Fruit fly (Drosophila melanogaster): Measurements from ENCODE around the gene GCC185.

The GCC185 gene

dm6 chr3R:11977336-11977678 lies 33.3 kb upstream of the GCC185 start (continued):
- TF ChIP-seq sc (optimal IDR thresholded peaks at IDR 0.05) (no peak), sc (GFP tag; optimal IDR thresholded peaks at IDR 0.05) (no peak), ap (GFP tag; IDR thresholded peaks at IDR 0.05) (no peak), dan (GFP tag; IDR thresholded peaks at IDR 0.05) (no peak), D19B (GFP tag; optimal IDR thresholded peaks at IDR 0.05) (peak; percentile 58), CG8478 (optimal IDR thresholded peaks at IDR 0.05) (no peak), jigr1 (GFP tag; IDR thresholded peaks at IDR 0.05) (no peak), gsb-n (tag; optimal IDR thresholded peaks at IDR 0.05) (peak; percentile 41), Sox102F (GFP tag; optimal IDR thresholded peaks at IDR 0.05) (peak; percentile 29), CG4707 (GFP tag; optimal IDR thresholded peaks at IDR 0.05) (no peak), CG4282 (GFP tag; optimal IDR thresholded peaks at IDR 0.05) (no peak)

- peak; percentile 68 for TF ChIP-seq exex (tag; optimal IDR thresholded peaks at IDR 0.05)
- no peak for TF ChIP-seq CG10366 (GFP tag; IDR thresholded peaks at IDR 0.05)
These were observed 32.3 kb upstream of the GCC185 start for dm6 chr3R:11978278-11978677.

DNA sequence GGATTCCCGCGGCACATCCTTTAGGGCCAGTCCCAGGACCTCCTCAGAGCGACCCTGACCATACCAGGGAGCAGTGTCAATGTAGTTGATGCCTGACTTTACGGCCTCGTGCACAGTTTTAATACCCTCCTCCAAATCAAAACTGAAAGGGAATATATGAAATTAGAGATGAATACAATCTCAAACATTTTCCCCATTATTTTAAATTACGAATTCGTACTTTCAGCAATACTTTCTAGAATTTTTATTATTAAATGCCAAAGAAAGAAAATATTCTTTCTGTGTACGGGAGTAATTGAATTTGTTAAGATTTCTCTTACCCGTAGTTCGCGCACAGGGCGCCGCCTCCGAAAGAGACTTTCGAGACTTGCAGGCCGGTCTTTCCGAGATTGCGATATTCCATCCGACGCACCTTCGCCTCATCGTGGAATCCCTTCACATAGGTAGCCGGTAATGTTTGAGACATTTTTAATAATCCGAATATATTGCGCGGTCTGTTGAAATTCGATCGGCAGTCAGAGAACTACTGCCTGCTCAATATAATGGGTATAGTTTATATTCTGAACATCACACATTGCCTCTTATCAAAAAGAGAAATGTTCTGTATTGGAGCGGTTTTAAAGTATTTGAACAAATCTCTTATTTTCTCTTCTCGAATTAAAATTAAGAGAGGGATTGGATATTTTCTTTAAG lies 30.5 kb upstream of the GCC185 start, which contains the start of gene CG18547:
TSS of gene CG18547 (minus strand) at position 512 of the 693 bp plus-strand sequence.
- TF ChIP-seq gt (GFP tag; IDR thresholded peaks at IDR 0.05) (no peak), CG10366 (GFP tag; IDR thresholded peaks at IDR 0.05) (no peak), z (GFP tag; IDR thresholded peaks at IDR 0.05) (0 out of 3 replicates have a peak, but pooled peaks have one; percentile 36), CG12769 (tag; optimal IDR thresholded peaks at IDR 0.05) (no peak), CG10274 (GFP tag; optimal IDR thresholded peaks at IDR 0.05) (peak; percentile 29), bsh (GFP tag; optimal IDR thresholded peaks at IDR 0.05) (peak in 1 of 2 experiments; percentile 8), chinmo (GFP tag; IDR thresholded peaks at IDR 0.05; ENCODE audit: partially characterized antibody) (0 out of 4 replicates have a peak, but pooled peaks have one; percentile 53), unc-4 (GFP tag; IDR thresholded peaks at IDR 0.05; ENCODE audit: partially characterized antibody) (no peak), Meics (GFP tag; optimal IDR thresholded peaks at IDR 0.05) (no peak), pfk (GFP tag; optimal IDR thresholded peaks at IDR 0.05) (no peak), CG6689 (GFP tag; IDR thresholded peaks at IDR 0.05) (no peak), da (GFP tag; optimal IDR thresholded peaks at IDR 0.05) (no peak), CG3163 (GFP tag; optimal IDR thresholded peaks at IDR 0.05) (peak; percentile 92), lilli (GFP tag; optimal IDR thresholded peaks at IDR 0.05) (peak; percentile 0), exex (tag; optimal IDR thresholded peaks at IDR 0.05) (peak; percentile 34), CG18476 (GFP tag; optimal IDR thresholded peaks at IDR 0.05) (no peak), lab (GFP tag; optimal IDR thresholded peaks at IDR 0.05) (peak; percentile 2), sens (GFP tag) (peak; percentile 76), tna (GFP tag; IDR thresholded peaks at IDR 0.05; ENCODE audit: partially characterized antibody) (no peak), CG4360 (GFP tag; IDR thresholded peaks at IDR 0.05) (no peak), crol (GFP tag; IDR thresholded peaks at IDR 0.05) (no peak), CG17568 (GFP tag; optimal IDR thresholded peaks at IDR 0.05) (no peak), Trl (optimal IDR thresholded peaks at IDR 0.05) (peak; percentile 61 to 74), Trl (GFP tag; optimal IDR thresholded peaks at IDR 0.05) (no peak), CG2120 (GFP tag; optimal IDR thresholded peaks at IDR 0.05) (peak; percentile 0), nom (GFP tag; optimal IDR thresholded peaks at IDR 0.05) (peak; percentile 37), Jarid2 (GFP tag; optimal IDR thresholded peaks at IDR 0.05) (peak; percentile 66), unpg (GFP tag; optimal IDR thresholded peaks at IDR 0.05) (no peak), CG14014 (GFP tag; IDR thresholded peaks at IDR 0.05) (no peak), grn (GFP tag; optimal IDR thresholded peaks at IDR 0.05) (no peak), Drgx (GFP tag; IDR thresholded peaks at IDR 0.05) (peak; percentile 53), Lhr (GFP tag; optimal IDR thresholded peaks at IDR 0.05) (no peak), CG3726 (GFP tag; IDR thresholded peaks at IDR 0.05) (no peak), Xrp1 (GFP tag; IDR thresholded peaks at IDR 0.05) (peak; percentile 29; the same call in 1 of the 2 replicates), Dp (GFP tag; optimal IDR thresholded peaks at IDR 0.05) (no peak), Rfx (GFP tag; IDR thresholded peaks at IDR 0.05) (no peak), D19A (tag; optimal IDR thresholded peaks at IDR 0.05) (peak; percentile 2)

Data from whole organism, embryonic.